Worm (Caenorhabditis elegans) whole organism, L3 larva: Measurements from ENCODE around the gene C55B6.1.

Source experiments
- R02D3.7 ChIP-seq: fragments of 150-350 bp; optimal IDR thresholded peaks from 2 replicates; lab custom pipeline; 2014; ENCODE audit warnings: missing biosample characterization, missing genetic modification characterization
- ZK546.5 ChIP-seq: sonication (generic microtip); optimal IDR thresholded peaks from 2 replicates; lab custom pipeline; 2017; ENCODE audit warnings: missing biosample characterization, missing genetic modification characterization
- aly-2 ChIP-seq: fragments of 150-350 bp; optimal IDR thresholded peaks from 2 replicates; lab custom pipeline; 2014; ENCODE audit warnings: missing biosample characterization, missing genetic modification characterization
- ama-1 ChIP-seq: fragments of 150-350 bp; optimal IDR thresholded peaks from 2 replicates; lab custom pipeline; 2018
- ceh-82 ChIP-seq: fragments of 150-350 bp; optimal IDR thresholded peaks from 2 replicates; lab custom pipeline; 2014; ENCODE audit warnings: missing biosample characterization, missing genetic modification characterization
- ceh-9 ChIP-seq: sonication (generic microtip); optimal IDR thresholded peaks from 2 replicates; lab custom pipeline; 2018; ENCODE audit warnings: missing biosample characterization, missing genetic modification characterization
- daf-12 ChIP-seq: fragments of 150-350 bp; optimal IDR thresholded peaks from 2 replicates; lab custom pipeline; 2014; ENCODE audit warnings: missing biosample characterization, missing genetic modification reagents, missing genetic modification characterization
- egl-27 ChIP-seq: sonication (generic microtip); optimal IDR thresholded peaks from 4 replicates; lab custom pipeline; 2017; ENCODE audit warnings: missing biosample characterization, missing genetic modification reagents, missing genetic modification characterization
- egl-5 ChIP-seq: fragments of 150-350 bp; optimal IDR thresholded peaks from 2 replicates; lab custom pipeline; 2017; ENCODE audit warnings: missing biosample characterization, missing genetic modification reagents, missing genetic modification characterization, inconsistent platforms
- elt-1 ChIP-seq: fragments of 150-350 bp; optimal IDR thresholded peaks from 2 replicates; lab custom pipeline; 2014; ENCODE audit warnings: missing biosample characterization, missing genetic modification characterization
- eor-1 ChIP-seq, 2 experiments: fragments of 150-350 bp; optimal IDR thresholded peaks; 2 replicates each; lab custom pipeline; 2014 to 2018; ENCODE audit warnings: missing biosample characterization in 2 of 2, missing genetic modification characterization in 2 of 2
- fkh-2 ChIP-seq: fragments of 150-350 bp; optimal IDR thresholded peaks from 2 replicates; lab custom pipeline; 2014; ENCODE audit warnings: missing biosample characterization, missing genetic modification reagents, missing genetic modification characterization
- fos-1 ChIP-seq: fragments of 150-350 bp; optimal IDR thresholded peaks from 2 replicates; lab custom pipeline; 2014; ENCODE audit warnings: missing biosample characterization, missing genetic modification characterization
- hmg-11 ChIP-seq: sonication (generic microtip); optimal IDR thresholded peaks from 2 replicates; lab custom pipeline; 2016; ENCODE audit warnings: missing genetic modification characterization, missing compliant biosample characterization
- jun-1 ChIP-seq: fragments of 150-350 bp; optimal IDR thresholded peaks from 2 replicates; lab custom pipeline; 2014; ENCODE audit warnings: missing biosample characterization, missing genetic modification reagents, missing genetic modification characterization
- lin-15B ChIP-seq: fragments of 150-350 bp; optimal IDR thresholded peaks from 2 replicates; lab custom pipeline; 2014; ENCODE audit warnings: missing biosample characterization, missing genetic modification characterization
- lin-39 ChIP-seq: fragments of 150-350 bp; optimal IDR thresholded peaks from 2 replicates; lab custom pipeline; 2018; ENCODE audit warnings: missing biosample characterization, missing genetic modification reagents, missing genetic modification characterization
- lsy-12 ChIP-seq: sonication (generic microtip); optimal IDR thresholded peaks from 2 replicates; lab custom pipeline; 2016; ENCODE audit warnings: mild to moderate bottlenecking, missing genetic modification characterization, missing compliant biosample characterization
- mdl-1 ChIP-seq: fragments of 150-350 bp; optimal IDR thresholded peaks from 2 replicates; lab custom pipeline; 2014; ENCODE audit warnings: missing biosample characterization, missing genetic modification characterization
- mml-1 ChIP-seq: fragments of 150-350 bp; sonication (generic microtip); optimal IDR thresholded peaks from 3 replicates; lab custom pipeline; 2014; ENCODE audit warnings: missing biosample characterization, missing genetic modification characterization
- nfya-1 ChIP-seq: sonication (generic microtip); optimal IDR thresholded peaks from 2 replicates; lab custom pipeline; 2017; ENCODE audit warnings: missing genetic modification characterization, mild to moderate bottlenecking, missing compliant biosample characterization, antibody characterized with exemption, moderate library complexity; ENCODE audit not compliant: insufficient read depth
- nhr-11 ChIP-seq: fragments of 150-350 bp; optimal IDR thresholded peaks from 2 replicates; lab custom pipeline; 2014; ENCODE audit warnings: missing biosample characterization, missing genetic modification characterization
- nhr-12 ChIP-seq: fragments of 150-350 bp; optimal IDR thresholded peaks from 2 replicates; lab custom pipeline; 2014; ENCODE audit warnings: missing biosample characterization, missing genetic modification characterization
- nhr-23 ChIP-seq: fragments of 150-350 bp; optimal IDR thresholded peaks from 2 replicates; lab custom pipeline; 2014; ENCODE audit warnings: missing biosample characterization, missing genetic modification reagents, missing genetic modification characterization
- nhr-237 ChIP-seq: fragments of 150-350 bp; optimal IDR thresholded peaks from 2 replicates; lab custom pipeline; 2014; ENCODE audit warnings: missing biosample characterization, missing genetic modification characterization
- nhr-25 ChIP-seq: sonication (generic microtip); optimal IDR thresholded peaks from 2 replicates; lab custom pipeline; 2017; ENCODE audit warnings: missing biosample characterization, missing genetic modification characterization
- nhr-28 ChIP-seq: fragments of 150-350 bp; optimal IDR thresholded peaks from 2 replicates; lab custom pipeline; 2014; ENCODE audit warnings: missing biosample characterization, missing genetic modification characterization
- nhr-67 ChIP-seq: fragments of 150-350 bp; optimal IDR thresholded peaks from 2 replicates; lab custom pipeline; 2014; ENCODE audit warnings: missing biosample characterization, missing genetic modification characterization
- nhr-76 ChIP-seq: fragments of 150-350 bp; sonication (generic microtip); optimal IDR thresholded peaks from 5 replicates; lab custom pipeline; 2014; ENCODE audit warnings: missing biosample characterization, missing genetic modification characterization
- nhr-77 ChIP-seq: fragments of 150-350 bp; optimal IDR thresholded peaks from 2 replicates; lab custom pipeline; 2014; ENCODE audit warnings: missing biosample characterization, missing genetic modification characterization
- pqm-1 ChIP-seq: fragments of 150-350 bp; optimal IDR thresholded peaks from 2 replicates; lab custom pipeline; 2017; ENCODE audit warnings: missing biosample characterization, missing genetic modification characterization, inconsistent platforms
- sea-2 ChIP-seq: fragments of 150-350 bp; sonication (generic microtip); optimal IDR thresholded peaks from 4 replicates; lab custom pipeline; 2014; ENCODE audit warnings: missing biosample characterization, missing genetic modification reagents, missing genetic modification characterization
- skn-1 ChIP-seq: fragments of 150-350 bp; optimal IDR thresholded peaks from 2 replicates; lab custom pipeline; 2014; ENCODE audit warnings: missing biosample characterization, missing genetic modification characterization
- snpc-4 ChIP-seq: fragments of 150-350 bp; optimal IDR thresholded peaks from 2 replicates; lab custom pipeline; 2014; ENCODE audit warnings: missing biosample characterization, missing genetic modification characterization
- tbx-2 ChIP-seq: sonication (generic microtip); optimal IDR thresholded peaks from 2 replicates; lab custom pipeline; 2016; ENCODE audit warnings: mild to moderate bottlenecking, missing genetic modification characterization, missing compliant biosample characterization
- unc-39 ChIP-seq: sonication (generic microtip); optimal IDR thresholded peaks from 4 replicates; lab custom pipeline; 2017; ENCODE audit warnings: missing biosample characterization, missing genetic modification characterization
- zag-1 ChIP-seq: fragments of 150-350 bp; optimal IDR thresholded peaks from 2 replicates; lab custom pipeline; 2014; ENCODE audit warnings: missing biosample characterization, missing genetic modification characterization
- ztf-11 ChIP-seq: fragments of 150-350 bp; optimal IDR thresholded peaks from 2 replicates; lab custom pipeline; 2014; ENCODE audit warnings: missing biosample characterization, missing genetic modification characterization
- ztf-4 ChIP-seq: fragments of 150-350 bp; optimal IDR thresholded peaks from 2 replicates; lab custom pipeline; 2014; ENCODE audit warnings: missing biosample characterization, missing genetic modification characterization

C55B6.1 gene

DNA sequence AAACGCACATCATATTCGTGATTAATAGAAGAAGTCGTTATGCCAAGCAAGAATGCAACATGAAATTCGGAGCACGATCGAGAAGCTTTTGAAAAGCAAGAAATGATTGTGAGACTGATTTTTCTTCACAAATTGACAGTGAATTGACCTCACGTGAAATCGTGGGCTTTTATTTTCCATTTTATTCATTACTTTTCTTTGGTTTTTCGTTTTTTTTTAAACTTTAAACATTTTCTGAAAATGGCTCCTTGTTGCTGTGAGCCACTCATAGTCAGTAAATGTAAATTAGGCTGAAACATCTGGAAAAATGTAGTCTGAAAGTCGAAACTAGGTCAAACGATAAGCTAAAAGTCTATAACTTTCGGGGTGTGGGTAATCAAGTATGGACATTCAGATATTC, 5.0 kb downstream of the C55B6.1 start, which contains the start of gene C55B6.5:
Gene C55B6.5 (minus strand): TSS at position 101 of the 400 bp plus-strand sequence.
- TF ChIP-seq nhr-25 (tag; lab: Kevin White, UChicago) (no peak), skn-1 (no peak), eor-1 (tag; optimal IDR thresholded peaks at IDR 0.05; lab: Kevin White, UChicago) (no peak)

DNA sequence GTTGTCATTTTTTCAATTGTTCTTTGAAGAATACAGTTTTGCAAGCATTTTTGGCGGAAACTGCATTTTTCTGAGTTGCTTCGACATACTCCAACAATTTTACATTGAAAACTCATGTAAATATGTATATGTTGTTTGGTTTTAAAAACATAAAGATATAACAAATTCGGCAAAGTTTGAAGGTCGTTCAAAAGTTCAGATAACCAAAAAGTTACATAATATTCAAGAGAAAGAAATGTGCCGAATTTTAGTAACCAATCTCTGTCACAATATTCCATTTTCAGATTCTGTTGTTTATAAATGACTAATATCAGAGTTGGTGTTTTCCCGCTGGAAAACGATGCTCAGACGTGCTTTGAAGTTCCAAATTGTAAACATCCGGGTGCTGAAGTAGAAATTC, 6.3 kb downstream of the C55B6.1 start, which contains the start of gene ZK867.2:
Gene ZK867.2 (plus strand): TSS at position 301 of the 400 bp plus-strand sequence.
- TF ChIP-seq aly-2 (no peak), unc-39 (tag; lab: Kevin White, UChicago) (no peak)

DNA sequence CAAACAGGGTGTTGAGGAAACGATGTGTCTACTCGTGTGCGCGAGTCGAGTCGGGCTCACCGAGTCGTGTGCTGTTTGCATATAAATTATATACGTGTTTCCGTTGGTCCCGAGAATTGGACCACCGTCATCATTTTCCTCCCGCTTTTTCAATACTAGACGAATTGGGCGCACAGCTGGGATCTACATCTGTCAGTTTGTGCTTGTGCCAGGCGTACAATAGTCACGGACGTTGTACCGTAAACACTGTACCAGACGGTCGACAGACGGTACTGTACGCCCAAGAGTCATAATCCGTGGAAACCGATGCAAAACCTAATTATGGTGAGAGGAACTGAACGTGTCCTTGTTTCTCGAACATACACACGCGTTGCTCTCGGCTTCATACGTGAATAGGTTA, 9.0 kb downstream of the C55B6.1 start:
- TF ChIP-seq nhr-76 (tag; lab: Kevin White, UChicago) = no peak
- TF ChIP-seq R02D3.7 (tag; lab: Kevin White, UChicago) = no peak
- no peak for TF ChIP-seq sea-2 (GFP tag; lab: Kevin White, UChicago)
- TF ChIP-seq ama-1 (lab: Kevin White, UChicago) = no peak
- TF ChIP-seq fkh-2 (tag; lab: Kevin White, UChicago) = no peak

ce11 chrX:7210467-7211107, 10.4 kb downstream of the C55B6.1 start:
- no peak for TF ChIP-seq elt-1 (tag; lab: Kevin White, UChicago)
- TF ChIP-seq nfya-1 (tag; lab: Kevin White, UChicago) = peak; percentile 71
- TF ChIP-seq ztf-11 (tag; lab: Kevin White, UChicago) = no peak
- TF ChIP-seq egl-5 (tag; lab: Kevin White, UChicago) = peak; percentile 53

- TF ChIP-seq lin-39 (tag; lab: Kevin White, UChicago) (no peak), R02D3.7 (tag; lab: Kevin White, UChicago) (no peak), fos-1 (tag; lab: Kevin White, UChicago) (no peak), pqm-1 (tag; lab: Kevin White, UChicago) (no peak), lsy-12 (no peak), ceh-9 (no peak), eor-1 (tag; optimal IDR thresholded peaks at IDR 0.05; lab: Kevin White, UChicago) (no peak), jun-1 (tag; lab: Kevin White, UChicago) (no peak), nhr-28 (tag; lab: Kevin White, UChicago) (no peak), tbx-2 (tag; lab: Kevin White, UChicago) (no peak), sea-2 (GFP tag; lab: Kevin White, UChicago) (no peak), snpc-4 (tag; lab: Kevin White, UChicago) (no peak), mdl-1 (tag; lab: Kevin White, UChicago) (no peak), ceh-82 (tag; lab: Kevin White, UChicago) (no peak), daf-12 (no peak), nhr-67 (tag; lab: Kevin White, UChicago) (no peak), aly-2 (no peak), ztf-4 (tag; lab: Kevin White, UChicago) (no peak), unc-39 (tag; lab: Kevin White, UChicago) (no peak), zag-1 (tag; lab: Kevin White, UChicago) (no peak)
These were observed 11.2 kb downstream of the C55B6.1 start, which contains the start of gene spp-22 for ce11 chrX:7211405-7211804. TSS of gene spp-22 (plus strand) at chrX:7211705.

ce11 chrX:7217704-7218479, 17.7 kb downstream of the C55B6.1 start, which contains the start of gene syd-9:
TSS of gene syd-9 (plus strand) at chrX:7218097.
- TF ChIP-seq nhr-28 (tag; lab: Kevin White, UChicago) (no peak), nhr-12 (tag; lab: Kevin White, UChicago) (no peak), fkh-2 (tag; lab: Kevin White, UChicago) (no peak), unc-39 (tag; lab: Kevin White, UChicago) (no peak), ceh-82 (tag; lab: Kevin White, UChicago) (no peak), lsy-12 (no peak), fos-1 (tag; lab: Kevin White, UChicago) (no peak), elt-1 (tag; lab: Kevin White, UChicago) (no peak), ama-1 (lab: Kevin White, UChicago) (no peak), pqm-1 (tag; lab: Kevin White, UChicago) (no peak), mdl-1 (tag; lab: Kevin White, UChicago) (no peak), tbx-2 (tag; lab: Kevin White, UChicago) (no peak), jun-1 (tag; lab: Kevin White, UChicago) (no peak), egl-27 (tag; lab: Kevin White, UChicago) (no peak), aly-2 (no peak), nhr-237 (tag; lab: Kevin White, UChicago) (no peak), lin-15B (tag; lab: Kevin White, UChicago) (no peak), nhr-77 (tag; lab: Kevin White, UChicago) (no peak), mml-1 (tag; lab: Kevin White, UChicago) (no peak), hmg-11 (tag; lab: Kevin White, UChicago) (peak; percentile 12), nhr-23 (tag; lab: Kevin White, UChicago) (no peak), ceh-9 (no peak), ZK546.5 (tag; lab: Kevin White, UChicago) (no peak), nhr-11 (tag; lab: Kevin White, UChicago) (no peak), nfya-1 (tag; lab: Kevin White, UChicago) (peak; percentile 9), lin-39 (tag; lab: Kevin White, UChicago) (peak; percentile 31)
